Fruit fly (Drosophila melanogaster) whole organism, embryonic: ENCODE results near the gene sa.
A peak's percentile ranks its signal among the peaks of the same experiment; 100 is the strongest.

ENCODE experiments used
- Atf6 ChIP-seq: fragments of 200-800 bp; sonication (Bioruptor generic); IDR thresholded peaks from 2 replicates; pipeline ENCODE4 v1.3.6; 2022; ENCODE audit warnings: missing biosample characterization, missing genetic modification characterization
- BtbVII ChIP-seq: fragments of 200-800 bp; sonication (Bioruptor generic); optimal IDR thresholded peaks from 3 replicates; lab custom pipeline; 2017; ENCODE audit warnings: missing biosample characterization, mild to moderate bottlenecking, missing genetic modification characterization
- CG11504 ChIP-seq: fragments of 200-800 bp; sonication (Bioruptor generic); optimal IDR thresholded peaks from 3 replicates; lab custom pipeline; 2019; ENCODE audit warnings: missing biosample characterization, mild to moderate bottlenecking, missing genetic modification characterization, moderate library complexity
- CG12942 ChIP-seq: fragments of 200-800 bp; sonication (Bioruptor generic); optimal IDR thresholded peaks from 3 replicates; lab custom pipeline; 2016; ENCODE audit warnings: missing biosample characterization, missing genetic modification characterization
- CG13287 ChIP-seq: fragments of 200-800 bp; sonication (Bioruptor generic); IDR thresholded peaks from 2 replicates; pipeline ENCODE4 v1.3.6; 2022; ENCODE audit warnings: missing biosample characterization, missing genetic modification characterization; ENCODE audit not compliant: partially characterized antibody
- CG14860 ChIP-seq: fragments of 200-800 bp; sonication (Bioruptor generic); IDR thresholded peaks from 3 replicates; pipeline ENCODE4 v1.3.6; 2022; ENCODE audit warnings: missing biosample characterization, missing genetic modification characterization; ENCODE audit not compliant: partially characterized antibody
- CG15479 ChIP-seq: fragments of 200-800 bp; sonication (Bioruptor generic); optimal IDR thresholded peaks from 3 replicates; lab custom pipeline; 2019; ENCODE audit warnings: missing biosample characterization, mild to moderate bottlenecking, missing genetic modification characterization, moderate library complexity
- CG16863 ChIP-seq: fragments of 200-800 bp; sonication (Bioruptor generic); optimal IDR thresholded peaks from 3 replicates; lab custom pipeline; 2016; ENCODE audit warnings: missing biosample characterization, missing genetic modification characterization
- CG18764 ChIP-seq: fragments of 200-800 bp; sonication (Bioruptor generic); optimal IDR thresholded peaks from 3 replicates; lab custom pipeline; 2016; ENCODE audit warnings: missing biosample characterization, missing genetic modification characterization
- CG2116 ChIP-seq: fragments of 200-800 bp; sonication (Bioruptor generic); optimal IDR thresholded peaks from 3 replicates; lab custom pipeline; 2018; ENCODE audit warnings: missing biosample characterization, mild to moderate bottlenecking, missing genetic modification characterization
- CG2199 ChIP-seq: fragments of 200-800 bp; sonication (Bioruptor generic); IDR thresholded peaks from 3 replicates; pipeline ENCODE4 v1.3.6; 2022; ENCODE audit warnings: missing biosample characterization, missing genetic modification characterization
- CG30020 ChIP-seq: fragments of 200-800 bp; optimal IDR thresholded peaks from 2 replicates; lab custom pipeline; 2019; ENCODE audit warnings: missing biosample characterization, mild to moderate bottlenecking, missing genetic modification characterization, moderate library complexity
- CG3281 ChIP-seq: fragments of 200-800 bp; sonication (Bioruptor generic); optimal IDR thresholded peaks from 3 replicates; lab custom pipeline; 2017; ENCODE audit warnings: missing biosample characterization, mild to moderate bottlenecking, missing genetic modification characterization
- CG3847 ChIP-seq: fragments of 200-800 bp; sonication (Bioruptor generic); IDR thresholded peaks from 2 replicates; pipeline ENCODE4 v1.3.6; 2022; ENCODE audit warnings: missing biosample characterization, missing genetic modification characterization
- CG43689 ChIP-seq: fragments of 200-800 bp; sonication (Bioruptor generic); IDR thresholded peaks from 2 replicates; pipeline ENCODE4 v1.3.6; 2022; ENCODE audit warnings: missing biosample characterization, missing genetic modification characterization
- CG5180 ChIP-seq: fragments of 200-800 bp; sonication (Bioruptor generic); optimal IDR thresholded peaks from 3 replicates; lab custom pipeline; 2017; ENCODE audit warnings: missing biosample characterization, missing genetic modification characterization, mild to moderate bottlenecking, moderate library complexity, missing genetic modification reagents
- CG6175 ChIP-seq: fragments of 200-800 bp; sonication (Bioruptor generic); IDR thresholded peaks from 3 replicates; pipeline ENCODE4 v1.3.6; 2022; ENCODE audit warnings: missing biosample characterization, missing genetic modification characterization
- CG7963 ChIP-seq: fragments of 200-800 bp; sonication (Bioruptor generic); IDR thresholded peaks from 3 replicates; pipeline ENCODE4 v1.3.6; 2022; ENCODE audit warnings: missing biosample characterization, missing genetic modification characterization; ENCODE audit not compliant: partially characterized antibody
- CG8944 ChIP-seq: fragments of 200-800 bp; sonication (Bioruptor generic); optimal IDR thresholded peaks from 3 replicates; lab custom pipeline; 2016; ENCODE audit warnings: missing biosample characterization, missing genetic modification characterization
- CG9727 ChIP-seq: fragments of 200-800 bp; sonication (Bioruptor generic); optimal IDR thresholded peaks from 3 replicates; lab custom pipeline; 2017; ENCODE audit warnings: missing biosample characterization, mild to moderate bottlenecking, missing genetic modification characterization
- Camta ChIP-seq: fragments of 200-800 bp; sonication (Bioruptor generic); optimal IDR thresholded peaks from 2 replicates; lab custom pipeline; 2016; ENCODE audit warnings: missing biosample characterization, missing genetic modification characterization
- Chrac-16 ChIP-seq: fragments of 200-800 bp; sonication (Bioruptor generic); optimal IDR thresholded peaks from 3 replicates; lab custom pipeline; 2016; ENCODE audit warnings: missing biosample characterization, missing genetic modification characterization
- Dbx ChIP-seq: fragments of 200-800 bp; sonication (Bioruptor generic); IDR thresholded peaks from 3 replicates; pipeline ENCODE4 v1.3.6; 2022; ENCODE audit warnings: missing biosample characterization, missing genetic modification characterization
- Ets65A ChIP-seq: fragments of 200-800 bp; sonication (Bioruptor generic); peaks from one replicate; lab custom pipeline; 2016; ENCODE audit warnings: missing biosample characterization, missing genetic modification characterization
- Med ChIP-seq: fragments of 200-800 bp; sonication (Bioruptor generic); peaks from one replicate; lab custom pipeline; 2016; ENCODE audit warnings: missing biosample characterization, missing genetic modification characterization, mild to moderate bottlenecking, inconsistent platforms, moderate library complexity
- NC2α ChIP-seq: fragments of 200-800 bp; sonication (Bioruptor generic); optimal IDR thresholded peaks from 2 replicates; lab custom pipeline; 2016; ENCODE audit warnings: missing biosample characterization, missing genetic modification characterization
- NFAT ChIP-seq: fragments of 200-800 bp; sonication (Bioruptor generic); IDR thresholded peaks from 2 replicates; pipeline ENCODE4 v1.3.6; 2022; ENCODE audit warnings: missing biosample characterization, missing genetic modification characterization
- Ssrp ChIP-seq: fragments of 200-800 bp; sonication (Bioruptor generic); optimal IDR thresholded peaks from 2 replicates; lab custom pipeline; 2018; ENCODE audit warnings: missing biosample characterization, mild to moderate bottlenecking, missing genetic modification characterization, moderate library complexity
- amos ChIP-seq: fragments of 200-800 bp; sonication (Bioruptor generic); IDR thresholded peaks from 2 replicates; pipeline ENCODE4 v1.3.6; 2022; ENCODE audit warnings: missing biosample characterization, missing genetic modification characterization; ENCODE audit not compliant: partially characterized antibody
- az2 ChIP-seq: fragments of 200-800 bp; sonication (Bioruptor generic); optimal IDR thresholded peaks from 3 replicates; lab custom pipeline; 2016; ENCODE audit warnings: missing biosample characterization, missing genetic modification characterization
- bsh ChIP-seq, 2 experiments: fragments of 200-800 bp; sonication (Bioruptor generic); optimal IDR thresholded peaks; 2 replicates each; lab custom pipeline; 2017 to 2018; ENCODE audit warnings: mild to moderate bottlenecking in 2 of 2, missing biosample characterization in 2 of 2, missing genetic modification characterization in 2 of 2, moderate library complexity in 1 of 2
- caup ChIP-seq: fragments of 200-800 bp; sonication (Bioruptor generic); optimal IDR thresholded peaks from 3 replicates; lab custom pipeline; 2017; ENCODE audit warnings: missing biosample characterization, mild to moderate bottlenecking, missing genetic modification characterization, moderate library complexity; ENCODE audit not compliant: severe bottlenecking
- chinmo ChIP-seq: fragments of 200-800 bp; sonication (Bioruptor generic); IDR thresholded peaks from 4 replicates; pipeline ENCODE4 v1.3.6; 2022; ENCODE audit warnings: missing biosample characterization, missing genetic modification characterization; ENCODE audit not compliant: partially characterized antibody
- chm ChIP-seq: fragments of 200-800 bp; sonication (Bioruptor generic); IDR thresholded peaks from 2 replicates; pipeline ENCODE4 v1.3.6; 2022; ENCODE audit warnings: missing biosample characterization, missing genetic modification characterization
- en ChIP-seq: fragments of 200-800 bp; sonication (Bioruptor generic); optimal IDR thresholded peaks from 2 replicates; lab custom pipeline; 2016; ENCODE audit warnings: missing biosample characterization, missing genetic modification characterization
- eve ChIP-seq, 2 experiments: fragments of >200 bp; optimal IDR thresholded peaks; 2 replicates each; lab custom pipeline; 2017; ENCODE audit warnings: missing biosample characterization in 2 of 2, missing genetic modification characterization in 2 of 2
- gce ChIP-seq: fragments of 200-800 bp; sonication (Bioruptor generic); IDR thresholded peaks from 3 replicates; pipeline ENCODE4 v1.3.6; 2022; ENCODE audit warnings: missing biosample characterization, missing genetic modification characterization
- insv ChIP-seq, 2 experiments: fragments of 200-800 bp; sonication (Bioruptor generic); optimal IDR thresholded peaks; 3 replicates each; lab custom pipeline; 2016 to 2018; ENCODE audit warnings: missing biosample characterization in 2 of 2, missing genetic modification characterization in 2 of 2
- psq ChIP-seq: fragments of 200-800 bp; sonication (Bioruptor generic); optimal IDR thresholded peaks from 2 replicates; lab custom pipeline; 2017; ENCODE audit warnings: missing biosample characterization, missing genetic modification characterization
- pzg ChIP-seq: fragments of 200-800 bp; sonication (Bioruptor generic); optimal IDR thresholded peaks from 3 replicates; lab custom pipeline; 2018; ENCODE audit warnings: missing biosample characterization, mild to moderate bottlenecking, missing genetic modification characterization, moderate library complexity
- tll ChIP-seq, 2 experiments: fragments of 200-800 bp in 1 of 2; fragments of >200 bp in 1 of 2; sonication (Bioruptor generic) in 1 of 2; optimal IDR thresholded peaks; 2 replicates each; lab custom pipeline; 2017 to 2019; ENCODE audit warnings: missing biosample characterization in 2 of 2, missing genetic modification characterization in 2 of 2, mild to moderate bottlenecking in 1 of 2, moderate library complexity in 1 of 2
- unc-4 ChIP-seq: fragments of 200-800 bp; sonication (Bioruptor generic); IDR thresholded peaks from 2 replicates; pipeline ENCODE4 v1.3.6; 2022; ENCODE audit warnings: missing biosample characterization, missing genetic modification characterization; ENCODE audit not compliant: partially characterized antibody
- vvl ChIP-seq: fragments of 200-800 bp; sonication (Bioruptor generic); IDR thresholded peaks from 2 replicates; pipeline ENCODE4 v1.3.6; 2022; ENCODE audit warnings: missing biosample characterization, missing genetic modification characterization
- wek ChIP-seq: fragments of 200-800 bp; sonication (Bioruptor generic); optimal IDR thresholded peaks from 3 replicates; lab custom pipeline; 2018; ENCODE audit warnings: missing biosample characterization, mild to moderate bottlenecking, missing genetic modification characterization, moderate library complexity
- zf30C ChIP-seq: fragments of 200-800 bp; sonication (Bioruptor generic); optimal IDR thresholded peaks from 3 replicates; lab custom pipeline; 2018; ENCODE audit warnings: missing biosample characterization, mild to moderate bottlenecking, missing genetic modification characterization

sa gene

dm6 chr3L:21445704-21446103 is 39.2 kb upstream of the sa start, which contains the start of gene Syx7 (continued):
- TF ChIP-seq chinmo = 0 out of 4 replicates have a peak, but pooled peaks have one; percentile 12
- TF ChIP-seq Chrac-16 (GFP tag; lab: Kevin White, UChicago) = peak; percentile 33
- no peak for TF ChIP-seq bsh (GFP tag; optimal IDR thresholded peaks at IDR 0.05; lab: Kevin White, UChicago)
- TF ChIP-seq CG3281 (GFP tag; lab: Kevin White, UChicago) = no peak

DNA sequence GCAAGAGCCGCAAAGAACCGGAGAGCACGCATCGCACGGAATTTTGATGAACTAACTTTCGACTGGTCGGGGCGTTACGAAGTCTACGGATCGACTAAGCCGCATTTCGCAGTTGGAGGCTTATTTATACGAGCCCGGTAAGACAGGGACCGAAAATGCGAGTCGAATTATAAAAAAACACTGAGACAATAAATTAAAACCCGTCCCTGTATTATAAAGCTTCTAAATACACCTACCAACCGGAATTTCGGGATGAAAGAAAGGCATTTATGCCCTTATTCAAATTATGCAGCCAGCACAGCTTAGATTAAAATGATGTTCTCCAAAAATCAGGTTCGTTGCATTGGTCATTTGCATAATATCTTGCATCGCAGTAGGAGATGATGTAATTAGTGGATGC is 38.2 kb upstream of the sa start, which contains the start of gene Alp1:
TSS of gene Alp1 (minus strand) at position 101 of the 400 bp plus-strand sequence.
- TF ChIP-seq CG2199 (GFP tag; lab: Robert Waterston, UW) (0 out of 3 replicates have a peak, but pooled peaks have one; percentile 28), caup (GFP tag; lab: Kevin White, UChicago) (no peak), Med (peak; percentile 69), CG14860 (GFP tag; lab: Robert Waterston, UW) (no peak), vvl (GFP tag; lab: Robert Waterston, UW) (0 out of 2 replicates have a peak, but pooled peaks have one; percentile 23), Ets65A (GFP tag; lab: Kevin White, UChicago) (peak; percentile 86), NC2α (GFP tag; lab: Kevin White, UChicago) (no peak), Camta (GFP tag; lab: Kevin White, UChicago) (no peak), CG15479 (GFP tag; lab: Kevin White, UChicago) (no peak), eve (GFP tag; optimal IDR thresholded peaks at IDR 0.05; lab: Kevin White, UChicago) (no peak), en (GFP tag; lab: Kevin White, UChicago) (no peak)
- TF ChIP-seq, all 482 proteins: peak for 4

- TF ChIP-seq amos (GFP tag; lab: Robert Waterston, UW) (peak; percentile 85), BtbVII (no peak), CG12942 (GFP tag; lab: Kevin White, UChicago) (no peak), CG16863 (GFP tag; lab: Kevin White, UChicago) (no peak), Ssrp (no peak), CG30020 (tag; lab: Kevin White, UChicago) (no peak), CG43689 (GFP tag; lab: Robert Waterston, UW) (no peak), tll (GFP tag; optimal IDR thresholded peaks at IDR 0.05; lab: Kevin White, UChicago) (no peak), CG18764 (no peak), CG2199 (GFP tag; lab: Robert Waterston, UW) (no peak), Atf6 (GFP tag; lab: Robert Waterston, UW) (no peak), gce (GFP tag; lab: Robert Waterston, UW) (no peak), CG8944 (GFP tag; lab: Kevin White, UChicago) (no peak), CG9727 (no peak), CG5180 (GFP tag; lab: Kevin White, UChicago) (no peak), unc-4 (GFP tag; lab: Robert Waterston, UW) (peak; percentile 82), Dbx (no peak), wek (peak; percentile 76), zf30C (GFP tag; lab: Kevin White, UChicago) (no peak), CG13287 (GFP tag; lab: Robert Waterston, UW) (peak; percentile 88), insv (GFP tag; optimal IDR thresholded peaks at IDR 0.05; lab: Kevin White, UChicago) (no peak), CG2116 (peak; percentile 40), CG3847 (0 out of 2 replicates have a peak, but pooled peaks have one; percentile 26), chm (GFP tag; lab: Robert Waterston, UW) (no peak), CG11504 (no peak), CG7963 (GFP tag; lab: Robert Waterston, UW) (peak; percentile 68; the same call in 2 of the 3 replicates), pzg (GFP tag; lab: Kevin White, UChicago) (peak; percentile 56), NFAT (GFP tag; lab: Robert Waterston, UW) (no peak), az2 (GFP tag; lab: Kevin White, UChicago) (no peak), psq (no peak), CG14860 (GFP tag; lab: Robert Waterston, UW) (0 out of 3 replicates have a peak, but pooled peaks have one; percentile 54), CG6175 (GFP tag; lab: Robert Waterston, UW) (no peak)
These were observed 34.8 kb upstream of the sa start, which contains the start of gene CG5664 for dm6 chr3L:21441216-21441813. Gene CG5664 (minus strand): TSS chr3L:21441363.
